Worm (Caenorhabditis elegans) whole organism, late embryonic: ENCODE results near the gene ced-3.

Source experiments
- C08G9.2 ChIP-seq: sonication (generic microtip); optimal IDR thresholded peaks from 2 replicates; lab custom pipeline; 2016; ENCODE audit warnings: mild to moderate bottlenecking, missing genetic modification characterization, moderate library complexity, missing compliant biosample characterization
- F13H6.1 ChIP-seq: sonication (generic microtip); optimal IDR thresholded peaks from 2 replicates; lab custom pipeline; 2016; ENCODE audit warnings: missing genetic modification characterization, missing compliant biosample characterization
- K09A11.1 ChIP-seq: sonication (generic microtip); optimal IDR thresholded peaks from 2 replicates; lab custom pipeline; 2017; ENCODE audit warnings: antibody characterized with exemption, mild to moderate bottlenecking, missing genetic modification characterization, missing compliant biosample characterization; ENCODE audit not compliant: insufficient read depth
- ahr-1 ChIP-seq: sonication (generic microtip); optimal IDR thresholded peaks from 2 replicates; lab custom pipeline; 2016; ENCODE audit warnings: missing genetic modification characterization, missing compliant biosample characterization
- ama-1 ChIP-seq: fragments of 150-350 bp; optimal IDR thresholded peaks from 2 replicates; lab custom pipeline; 2014
- ceh-14 ChIP-seq: sonication (generic microtip); optimal IDR thresholded peaks from 2 replicates; lab custom pipeline; 2016; ENCODE audit warnings: missing genotype, missing genetic modification characterization, missing compliant biosample characterization
- ceh-18 ChIP-seq: sonication (generic microtip); optimal IDR thresholded peaks from 2 replicates; lab custom pipeline; 2016; ENCODE audit warnings: missing genetic modification characterization, missing compliant biosample characterization
- ceh-19 ChIP-seq: fragments of 200-800 bp; sonication (Bioruptor generic); optimal IDR thresholded peaks from 2 replicates; lab custom pipeline; 2018; ENCODE audit warnings: mild to moderate bottlenecking, missing genetic modification characterization, missing compliant biosample characterization
- ceh-30 ChIP-seq: fragments of 150-350 bp; optimal IDR thresholded peaks from 2 replicates; lab custom pipeline; 2014; ENCODE audit warnings: missing biosample characterization, missing genetic modification characterization
- ceh-45 ChIP-seq: fragments of 200-800 bp; sonication (Bioruptor generic); IDR thresholded peaks from 2 replicates; pipeline ENCODE4 v1.3.6; 2022; ENCODE audit warnings: missing genetic modification reagents, missing genetic modification characterization, missing compliant biosample characterization
- ceh-48 ChIP-seq: sonication (generic microtip); optimal IDR thresholded peaks from 2 replicates; lab custom pipeline; 2016; ENCODE audit warnings: missing genetic modification characterization, inconsistent platforms, missing compliant biosample characterization
- ceh-9 ChIP-seq: sonication (generic microtip); optimal IDR thresholded peaks from 2 replicates; lab custom pipeline; 2016; ENCODE audit warnings: mild to moderate bottlenecking, missing genetic modification characterization, inconsistent platforms, missing compliant biosample characterization
- che-1 ChIP-seq: sonication (generic microtip); optimal IDR thresholded peaks from 2 replicates; lab custom pipeline; 2016; ENCODE audit warnings: mild to moderate bottlenecking, missing genetic modification characterization, missing compliant biosample characterization
- dmd-4 ChIP-seq: sonication (generic microtip); optimal IDR thresholded peaks from 2 replicates; lab custom pipeline; 2016; ENCODE audit warnings: borderline replicate concordance, missing genetic modification characterization, missing compliant biosample characterization
- elt-2 ChIP-seq: sonication (generic microtip); optimal IDR thresholded peaks from 2 replicates; lab custom pipeline; 2016; ENCODE audit warnings: missing genetic modification reagents, missing genetic modification characterization, missing compliant biosample characterization
- elt-4 ChIP-seq: sonication (generic microtip); optimal IDR thresholded peaks from 2 replicates; lab custom pipeline; 2016; ENCODE audit warnings: missing genetic modification characterization, missing compliant biosample characterization
- ets-4 ChIP-seq: sonication (generic microtip); optimal IDR thresholded peaks from 2 replicates; lab custom pipeline; 2016; ENCODE audit warnings: missing genetic modification characterization, missing compliant biosample characterization
- fkh-10 ChIP-seq: fragments of 150-350 bp; optimal IDR thresholded peaks from 2 replicates; lab custom pipeline; 2014; ENCODE audit warnings: missing biosample characterization, missing genetic modification reagents, missing genetic modification characterization
- fkh-6 ChIP-seq: sonication (generic microtip); optimal IDR thresholded peaks from 2 replicates; lab custom pipeline; 2016; ENCODE audit warnings: missing genetic modification characterization, missing compliant biosample characterization
- hlh-13 ChIP-seq: fragments of 200-800 bp; sonication (Bioruptor generic); optimal IDR thresholded peaks from 2 replicates; lab custom pipeline; 2018; ENCODE audit warnings: mild to moderate bottlenecking, missing genetic modification characterization, missing compliant biosample characterization
- hlh-8 ChIP-seq: sonication (generic microtip); optimal IDR thresholded peaks from 2 replicates; lab custom pipeline; 2016; ENCODE audit warnings: missing genotype, missing genetic modification characterization, missing compliant biosample characterization
- lim-6 ChIP-seq: sonication (generic microtip); optimal IDR thresholded peaks from 2 replicates; lab custom pipeline; 2016; ENCODE audit warnings: missing genetic modification characterization, missing compliant biosample characterization
- madf-2 ChIP-seq: sonication (generic microtip); optimal IDR thresholded peaks from 2 replicates; lab custom pipeline; 2017; ENCODE audit warnings: missing genetic modification characterization, missing compliant biosample characterization
- mec-3 ChIP-seq: sonication (generic microtip); optimal IDR thresholded peaks from 2 replicates; lab custom pipeline; 2016; ENCODE audit warnings: borderline replicate concordance, missing genetic modification characterization, missing compliant biosample characterization
- nhr-11 ChIP-seq: fragments of 150-350 bp; optimal IDR thresholded peaks from 2 replicates; lab custom pipeline; 2014; ENCODE audit warnings: missing biosample characterization, missing genetic modification characterization
- nhr-232 ChIP-seq: sonication (generic microtip); optimal IDR thresholded peaks from 2 replicates; lab custom pipeline; 2016; ENCODE audit warnings: missing genetic modification characterization, missing compliant biosample characterization
- npax-4 ChIP-seq: sonication (generic microtip); optimal IDR thresholded peaks from 2 replicates; lab custom pipeline; 2016; ENCODE audit warnings: missing genetic modification characterization, missing compliant biosample characterization
- pag-3 ChIP-seq: sonication (generic microtip); optimal IDR thresholded peaks from 2 replicates; lab custom pipeline; 2016; ENCODE audit warnings: missing compliant biosample characterization, missing genetic modification characterization, borderline replicate concordance
- pax-1 ChIP-seq: fragments of 150-350 bp; optimal IDR thresholded peaks from 2 replicates; lab custom pipeline; 2014; ENCODE audit warnings: missing biosample characterization, missing genetic modification characterization
- pha-2 ChIP-seq: sonication (generic microtip); optimal IDR thresholded peaks from 2 replicates; lab custom pipeline; 2017; ENCODE audit warnings: mild to moderate bottlenecking, missing genetic modification characterization, missing compliant biosample characterization
- pha-4 ChIP-seq: fragments of 150-350 bp; optimal IDR thresholded peaks from 2 replicates; lab custom pipeline; 2018; ENCODE audit warnings: missing biosample characterization, missing genetic modification reagents, missing genetic modification characterization
- pqm-1 ChIP-seq: sonication (generic microtip); optimal IDR thresholded peaks from 2 replicates; lab custom pipeline; 2016; ENCODE audit warnings: missing genetic modification characterization, missing compliant biosample characterization
- pros-1 ChIP-seq: fragments of 150-350 bp; optimal IDR thresholded peaks from 2 replicates; lab custom pipeline; 2014; ENCODE audit warnings: missing biosample characterization, missing genetic modification reagents, missing genetic modification characterization
- rnt-1 ChIP-seq: sonication (generic microtip); optimal IDR thresholded peaks from 2 replicates; lab custom pipeline; 2016; ENCODE audit warnings: missing genetic modification characterization, missing compliant biosample characterization
- sdc-2 ChIP-seq: sonication (generic microtip); optimal IDR thresholded peaks from 2 replicates; lab custom pipeline; 2016; ENCODE audit warnings: missing genotype, missing genetic modification characterization, missing compliant biosample characterization
- sox-2 ChIP-seq: fragments of 200-800 bp; sonication (Bioruptor generic); IDR thresholded peaks from 2 replicates; pipeline ENCODE4 v1.3.6; 2022; ENCODE audit warnings: missing genetic modification reagents, missing genetic modification characterization, missing compliant biosample characterization
- sox-4 ChIP-seq: sonication (generic microtip); optimal IDR thresholded peaks from 2 replicates; lab custom pipeline; 2017; ENCODE audit warnings: mild to moderate bottlenecking, missing genetic modification characterization, inconsistent platforms, missing compliant biosample characterization
- syd-9 ChIP-seq: sonication (generic microtip); optimal IDR thresholded peaks from 2 replicates; lab custom pipeline; 2016; ENCODE audit warnings: mild to moderate bottlenecking, missing genetic modification characterization, moderate library complexity, missing compliant biosample characterization
- ttx-3 ChIP-seq: sonication (generic microtip); optimal IDR thresholded peaks from 2 replicates; lab custom pipeline; 2016; ENCODE audit warnings: missing genetic modification reagents, missing genetic modification characterization, missing compliant biosample characterization
- unc-3 ChIP-seq, 2 experiments: fragments of 200-800 bp in 1 of 2; sonication (Bioruptor generic) in 1 of 2; sonication (generic microtip) in 1 of 2; conservative IDR thresholded peaks in 1 of 2; optimal IDR thresholded peaks in 1 of 2; 2 replicates each; pipeline versions ENCODE4 v1.3.6 to Lab custom; 2016 to 2022; ENCODE audit warnings: missing compliant biosample characterization in 2 of 2, missing genetic modification characterization in 2 of 2, missing genetic modification reagents in 1 of 2
- unc-42 ChIP-seq: sonication (generic microtip); optimal IDR thresholded peaks from 2 replicates; lab custom pipeline; 2016; ENCODE audit warnings: missing genotype, missing genetic modification characterization, missing compliant biosample characterization
- unc-55 ChIP-seq: sonication (generic microtip); optimal IDR thresholded peaks from 2 replicates; lab custom pipeline; 2017; ENCODE audit warnings: missing biosample characterization, missing genetic modification reagents, missing genetic modification characterization
- unc-86 ChIP-seq: sonication (generic microtip); optimal IDR thresholded peaks from 2 replicates; lab custom pipeline; 2016; ENCODE audit warnings: missing genetic modification characterization, missing compliant biosample characterization
- zip-5 ChIP-seq: sonication (generic microtip); optimal IDR thresholded peaks from 2 replicates; lab custom pipeline; 2016; ENCODE audit warnings: missing genetic modification characterization, missing compliant biosample characterization
- ztf-16 ChIP-seq: sonication (generic microtip); optimal IDR thresholded peaks from 2 replicates; lab custom pipeline; 2017; ENCODE audit warnings: missing genetic modification characterization, missing compliant biosample characterization

ced-3 gene

DNA sequence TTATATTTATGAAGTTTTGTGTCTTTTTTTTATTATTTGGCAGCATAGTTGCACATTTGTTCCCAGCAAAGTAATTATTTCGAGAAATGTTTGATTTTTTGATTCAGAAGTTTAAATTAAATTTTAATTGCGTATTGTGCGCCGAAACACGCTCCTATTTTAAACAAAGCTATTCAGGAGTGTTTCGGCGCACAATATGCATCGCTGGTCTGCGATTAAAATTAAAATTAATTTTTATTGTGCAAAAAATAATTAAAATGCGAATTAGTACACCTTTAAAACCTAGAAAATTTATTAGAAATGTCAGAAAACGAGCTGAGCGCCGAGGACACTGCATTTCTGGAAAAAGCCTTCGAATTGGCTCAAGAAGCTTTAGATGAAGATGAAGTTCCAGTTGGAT, 39.4 kb upstream of the ced-3 start, which contains the start of gene JC8.4:
JC8.4 (plus strand) TSS at position 301 of the 400 bp plus-strand sequence.
- TF ChIP-seq nhr-11 (tag; lab: Kevin White, UChicago) (no peak), syd-9 (no peak), ceh-14 (tag; lab: Kevin White, UChicago) (no peak), pqm-1 (no peak), unc-55 (GFP tag; lab: Kevin White, UChicago) (no peak), sox-2 (no peak), hlh-13 (no peak), fkh-6 (tag; lab: Kevin White, UChicago) (no peak), K09A11.1 (tag; lab: Kevin White, UChicago) (no peak), ztf-16 (tag; lab: Kevin White, UChicago) (no peak), ceh-48 (tag; lab: Kevin White, UChicago) (no peak), dmd-4 (no peak), unc-86 (tag; lab: Kevin White, UChicago) (no peak), unc-3 (GFP tag; conservative IDR thresholded peaks at IDR 0.05; lab: Robert Waterston, UW) (no peak), unc-3 (tag; optimal IDR thresholded peaks at IDR 0.05; lab: Kevin White, UChicago) (no peak), nhr-232 (tag; lab: Kevin White, UChicago) (no peak), pax-1 (tag; lab: Kevin White, UChicago) (no peak), zip-5 (tag; lab: Kevin White, UChicago) (no peak), ahr-1 (tag; lab: Kevin White, UChicago) (no peak), pros-1 (no peak), C08G9.2 (tag; lab: Kevin White, UChicago) (no peak)

DNA sequence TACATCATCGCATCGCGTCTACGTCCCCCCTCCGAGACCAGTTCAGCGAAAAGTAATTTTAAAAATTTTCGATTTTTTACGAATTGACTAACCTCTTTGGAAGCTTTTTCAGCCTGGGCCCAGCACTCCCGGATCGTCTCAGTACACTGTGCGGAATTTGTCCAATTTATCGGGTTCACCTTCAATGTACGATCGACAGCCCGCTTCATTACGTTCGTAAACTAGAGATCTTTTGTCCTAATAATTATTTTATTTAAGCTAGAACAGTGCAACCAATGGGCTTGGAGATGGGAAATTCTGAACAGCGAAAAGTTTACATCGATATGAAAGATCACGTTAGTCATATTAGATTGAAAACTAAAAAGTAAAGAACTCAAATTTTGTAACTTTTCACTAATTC, 37.4 kb upstream of the ced-3 start:
- no peak for TF ChIP-seq lim-6 (tag; lab: Kevin White, UChicago)
- TF ChIP-seq dmd-4: no peak
- TF ChIP-seq ets-4 (tag; lab: Kevin White, UChicago): no peak
- TF ChIP-seq pros-1: no peak
- no peak for TF ChIP-seq hlh-13
- TF ChIP-seq ceh-45: no peak
- no peak for TF ChIP-seq hlh-8 (tag; lab: Kevin White, UChicago)
- TF ChIP-seq ceh-19: no peak
- TF ChIP-seq ceh-18 (tag; lab: Kevin White, UChicago): no peak
- no peak for TF ChIP-seq ceh-30
- TF ChIP-seq, all 69 proteins: peak for 0

DNA sequence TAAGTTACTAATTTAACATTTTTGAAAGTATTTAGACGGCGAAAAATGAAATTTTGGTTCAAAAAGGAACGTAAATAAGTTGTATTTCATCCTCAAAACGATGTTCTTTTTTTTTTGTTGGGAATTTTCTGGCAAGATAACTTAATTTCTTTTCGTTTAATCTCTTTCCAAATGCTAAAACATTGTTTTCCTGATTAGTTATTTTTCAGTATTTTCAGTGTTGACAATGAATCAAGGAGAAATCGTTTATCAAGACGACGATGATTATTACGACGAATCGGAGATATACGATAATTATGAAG, 36.9 kb upstream of the ced-3 start, which contains the start of gene lin-54:
lin-54 (plus strand) TSS at position 203 of the 302 bp plus-strand sequence.
- TF ChIP-seq rnt-1 (tag; lab: Kevin White, UChicago) (no peak), ets-4 (tag; lab: Kevin White, UChicago) (no peak), pha-4 (tag; lab: Kevin White, UChicago) (no peak)

DNA sequence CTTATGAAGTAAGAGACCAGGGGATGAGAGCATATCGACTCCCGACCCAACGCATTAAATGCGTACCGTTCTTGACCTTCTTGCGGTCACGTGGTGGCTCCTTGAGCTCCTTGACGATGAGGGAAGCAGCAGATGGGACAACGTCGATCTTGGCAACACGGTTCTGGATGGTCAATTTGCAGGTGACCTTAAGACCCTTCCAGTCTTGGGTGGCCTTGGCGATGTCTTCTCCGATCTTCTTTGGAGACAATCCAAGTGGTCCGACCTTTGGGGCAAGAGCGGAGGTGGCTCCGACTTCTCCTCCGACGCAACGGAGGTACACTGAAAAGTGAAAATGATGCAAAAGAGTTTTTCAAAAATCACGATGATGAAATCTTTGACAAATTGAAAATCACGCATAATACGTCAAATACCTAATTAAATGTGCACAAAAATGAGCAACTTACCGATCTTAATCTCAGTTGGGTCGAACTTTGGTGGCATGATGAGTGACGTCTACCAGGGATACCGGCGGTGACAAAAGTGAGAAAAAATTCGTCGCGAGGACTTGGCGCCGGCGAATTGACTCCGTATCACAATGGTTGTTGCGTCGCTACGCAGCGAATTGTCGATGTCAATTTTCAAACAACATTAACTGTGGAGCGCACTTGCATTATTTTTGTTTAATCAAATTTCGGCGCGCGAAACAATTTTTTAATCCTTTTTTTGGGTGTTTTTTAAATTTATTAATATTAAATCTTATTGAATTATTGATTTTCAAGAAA, 36.3 kb upstream of the ced-3 start, which contains the start of gene rpl-12:
rpl-12 (minus strand) TSS at position 574 of the 764 bp plus-strand sequence.
- TF ChIP-seq fkh-10 (GFP tag; lab: Kevin White, UChicago): peak; percentile 52
- no peak for TF ChIP-seq npax-4 (tag; lab: Kevin White, UChicago)
- no peak for TF ChIP-seq ahr-1 (tag; lab: Kevin White, UChicago)
- no peak for TF ChIP-seq mec-3 (tag; lab: Kevin White, UChicago)
- peak; percentile 30 for TF ChIP-seq C08G9.2 (tag; lab: Kevin White, UChicago)
- TF ChIP-seq madf-2 (tag; lab: Kevin White, UChicago): peak; percentile 66
- TF ChIP-seq elt-4 (tag; lab: Kevin White, UChicago): no peak
- TF ChIP-seq pqm-1: peak; percentile 59
- TF ChIP-seq ceh-9 (tag; lab: Kevin White, UChicago): no peak
- no peak for TF ChIP-seq ama-1 (lab: Kevin White, UChicago)
- no peak for TF ChIP-seq fkh-6 (tag; lab: Kevin White, UChicago)
- peak; percentile 62 for TF ChIP-seq pha-2 (tag; lab: Kevin White, UChicago)
- peak; percentile 73 for TF ChIP-seq rnt-1 (tag; lab: Kevin White, UChicago)
- no peak for TF ChIP-seq nhr-232 (tag; lab: Kevin White, UChicago)
- TF ChIP-seq che-1 (tag; lab: Kevin White, UChicago): no peak
- no peak for TF ChIP-seq pag-3
- TF ChIP-seq ceh-45: 0 out of 2 replicates have a peak, but pooled peaks have one; percentile 50
- TF ChIP-seq unc-42 (tag; lab: Kevin White, UChicago): peak; percentile 100
- peak; percentile 73 for TF ChIP-seq pros-1
- no peak for TF ChIP-seq sox-4
- no peak for TF ChIP-seq ztf-16 (tag; lab: Kevin White, UChicago)
- peak; percentile 3 for TF ChIP-seq sdc-2 (tag; lab: Kevin White, UChicago)
- TF ChIP-seq elt-2 (tag; lab: Kevin White, UChicago): peak; percentile 84
- peak; percentile 44 for TF ChIP-seq K09A11.1 (tag; lab: Kevin White, UChicago)
- peak; percentile 27 for TF ChIP-seq ttx-3 (tag; lab: Kevin White, UChicago)
- peak; percentile 63 for TF ChIP-seq ets-4 (tag; lab: Kevin White, UChicago)
- TF ChIP-seq F13H6.1: peak; percentile 26
